Fruit fly (Drosophila melanogaster) whole organism, wandering third instar larva: ENCODE results near the gene HLH3B.

Experiments used
- Vsx2 ChIP-seq: fragments of 200-300, 225-300 bp; sonication (Bioruptor generic); optimal IDR thresholded peaks from 2 replicates; lab custom pipeline; 2018; ENCODE audit warnings: missing biosample characterization, missing genetic modification characterization; ENCODE audit not compliant: partially characterized antibody
- br ChIP-seq: fragments of 200-800 bp; sonication (Bioruptor generic); optimal IDR thresholded peaks from 2 replicates; lab custom pipeline; 2016; ENCODE audit warnings: missing biosample characterization, missing genetic modification characterization
- dl ChIP-seq, 2 experiments: fragments of 175-275, 200-275 bp in 1 of 2; fragments of 200-275 bp in 1 of 2; sonication (Bioruptor generic); optimal IDR thresholded peaks; lab custom pipeline; 2018; ENCODE audit warnings: mild to moderate bottlenecking in 2 of 2, missing biosample characterization in 2 of 2, missing genetic modification characterization in 2 of 2, moderate library complexity in 2 of 2; ENCODE audit not compliant: partially characterized antibody in 2 of 2, insufficient read depth in 1 of 2
- fru ChIP-seq: fragments of 200-800 bp; sonication (Bioruptor generic); optimal IDR thresholded peaks from 3 replicates; lab custom pipeline; 2016; ENCODE audit warnings: missing biosample characterization, mild to moderate bottlenecking, missing genetic modification characterization
- h ChIP-seq: fragments of 200-800 bp; sonication (Bioruptor generic); optimal IDR thresholded peaks from 3 replicates; lab custom pipeline; 2016; ENCODE audit warnings: missing biosample characterization, mild to moderate bottlenecking, missing genetic modification characterization
- lola ChIP-seq: fragments of >200 bp; optimal IDR thresholded peaks from 2 replicates; lab custom pipeline; 2017; ENCODE audit warnings: missing biosample characterization, missing genetic modification characterization
- rgr ChIP-seq: fragments of 200-800 bp; sonication (Bioruptor generic); optimal IDR thresholded peaks from 3 replicates; lab custom pipeline; 2016; ENCODE audit warnings: missing biosample characterization, mild to moderate bottlenecking, missing genetic modification characterization
- usp ChIP-seq: fragments of >200 bp; optimal IDR thresholded peaks from 2 replicates; lab custom pipeline; 2017; ENCODE audit warnings: missing biosample characterization, missing genetic modification characterization

DNA sequence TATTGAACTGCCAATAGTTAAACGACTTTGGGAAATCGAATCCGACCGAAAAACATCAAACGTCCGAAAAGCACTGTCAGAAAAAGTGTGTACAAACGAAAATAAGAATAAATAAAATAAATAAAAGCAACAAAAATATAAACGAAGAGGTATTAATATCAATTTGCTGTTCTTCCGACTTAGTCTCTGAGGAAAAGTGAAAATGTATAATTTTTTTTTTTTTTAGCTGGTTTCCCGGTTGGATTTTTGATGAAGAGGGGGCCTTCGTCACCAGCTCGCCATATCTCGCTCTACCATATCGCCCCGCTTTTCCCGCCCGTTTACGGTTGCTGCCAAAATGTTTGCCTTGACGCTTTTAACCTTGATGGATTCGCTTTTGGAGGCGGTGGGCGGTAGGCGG, 42.9 kb downstream of the HLH3B start:
- TF ChIP-seq lola (GFP tag; lab: Kevin White, UChicago) (no peak), rgr (GFP tag; lab: Kevin White, UChicago) (no peak), fru (GFP tag; lab: Kevin White, UChicago) (peak; percentile 6), br (GFP tag; lab: Kevin White, UChicago) (no peak), h (peak; percentile 18), Vsx2 (GFP tag; lab: Kevin White, UChicago) (no peak), dl (GFP tag; optimal IDR thresholded peaks at IDR 0.05; lab: Kevin White, UChicago; ENCODE audit: insufficient read depth in 1 of 2, partially characterized antibody in 2 of 2) (no peak), usp (GFP tag; lab: Kevin White, UChicago) (no peak)
